Fruit fly (Drosophila melanogaster) whole organism, embryonic: ENCODE results near the gene CG10996.

Experiments
- Aef1 ChIP-seq: fragments of 200-800 bp; sonication (Bioruptor generic); IDR thresholded peaks from 3 replicates; pipeline ENCODE4 v1.3.6; 2022; ENCODE audit warnings: missing biosample characterization, missing genetic modification characterization
- Asciz ChIP-seq: fragments of 200-800 bp; sonication (Bioruptor generic); optimal IDR thresholded peaks from 2 replicates; lab custom pipeline; 2017; ENCODE audit warnings: missing biosample characterization, mild to moderate bottlenecking, missing genetic modification characterization, missing genetic modification reagents
- CG10543 ChIP-seq: fragments of 200-800 bp; sonication (Bioruptor generic); optimal IDR thresholded peaks from 3 replicates; lab custom pipeline; 2017; ENCODE audit warnings: missing biosample characterization, mild to moderate bottlenecking, missing genetic modification characterization, moderate library complexity
- CG10979 ChIP-seq: fragments of 200-800 bp; sonication (Bioruptor generic); optimal IDR thresholded peaks from 2 replicates; lab custom pipeline; 2018; ENCODE audit warnings: missing biosample characterization, mild to moderate bottlenecking, missing genetic modification characterization, moderate library complexity
- CG11456 ChIP-seq: fragments of 200-800 bp; sonication (Bioruptor generic); IDR thresholded peaks from 3 replicates; pipeline ENCODE4 v1.3.6; 2022; ENCODE audit warnings: missing biosample characterization, missing genetic modification characterization
- CG12071 ChIP-seq: fragments of 200-800 bp; sonication (Bioruptor generic); optimal IDR thresholded peaks from 3 replicates; lab custom pipeline; 2018; ENCODE audit warnings: missing biosample characterization, mild to moderate bottlenecking, missing genetic modification characterization
- CG12391 ChIP-seq: fragments of 200-800 bp; sonication (Bioruptor generic); optimal IDR thresholded peaks from 3 replicates; lab custom pipeline; 2018; ENCODE audit warnings: missing biosample characterization, mild to moderate bottlenecking, missing genetic modification characterization, moderate library complexity
- CG13624 ChIP-seq: fragments of 200-800 bp; sonication (Bioruptor generic); optimal IDR thresholded peaks from 2 replicates; lab custom pipeline; 2016; ENCODE audit warnings: missing biosample characterization, missing genetic modification characterization
- CG14667 ChIP-seq: fragments of 200-800 bp; sonication (Bioruptor generic); IDR thresholded peaks from 2 replicates; pipeline ENCODE4 v1.3.6; 2022; ENCODE audit warnings: missing biosample characterization, missing genetic modification characterization
- CG15269 ChIP-seq: fragments of 200-800 bp; sonication (Bioruptor generic); optimal IDR thresholded peaks from 2 replicates; lab custom pipeline; 2018; ENCODE audit warnings: missing biosample characterization, mild to moderate bottlenecking, missing genetic modification characterization, moderate library complexity
- CG16813 ChIP-seq: fragments of 200-800 bp; sonication (Bioruptor generic); IDR thresholded peaks from 3 replicates; pipeline ENCODE4 v1.3.6; 2022; ENCODE audit warnings: missing biosample characterization, missing genetic modification characterization; ENCODE audit not compliant: partially characterized antibody
- CG17385 ChIP-seq: fragments of 200-800 bp; sonication (Bioruptor generic); optimal IDR thresholded peaks from 3 replicates; lab custom pipeline; 2018; ENCODE audit warnings: missing biosample characterization, mild to moderate bottlenecking, missing genetic modification characterization
- CG18262 ChIP-seq: fragments of 200-800 bp; optimal IDR thresholded peaks from 3 replicates; lab custom pipeline; 2019; ENCODE audit warnings: missing biosample characterization, mild to moderate bottlenecking, missing genetic modification characterization, moderate library complexity
- CG1832 ChIP-seq: fragments of 200-800 bp; sonication (Bioruptor generic); optimal IDR thresholded peaks from 2 replicates; lab custom pipeline; 2017; ENCODE audit warnings: missing biosample characterization, mild to moderate bottlenecking, missing genetic modification characterization, inconsistent platforms
- CG18476 ChIP-seq: fragments of 200-800 bp; sonication (Bioruptor generic); optimal IDR thresholded peaks from 2 replicates; lab custom pipeline; 2016; ENCODE audit warnings: missing biosample characterization, mild to moderate bottlenecking, missing genetic modification characterization
- CG31224 ChIP-seq: fragments of 200-800 bp; sonication (Bioruptor generic); IDR thresholded peaks from 2 replicates; pipeline ENCODE4 v1.3.6; 2022; ENCODE audit warnings: missing biosample characterization, missing genetic modification characterization
- CG3163 ChIP-seq: fragments of 200-800 bp; sonication (Bioruptor generic); optimal IDR thresholded peaks from 3 replicates; lab custom pipeline; 2016; ENCODE audit warnings: missing biosample characterization, missing genetic modification characterization
- CG34224 ChIP-seq: fragments of 200-800 bp; sonication (Bioruptor generic); IDR thresholded peaks from 3 replicates; pipeline ENCODE4 v1.3.6; 2022; ENCODE audit warnings: missing biosample characterization, missing genetic modification characterization; ENCODE audit not compliant: partially characterized antibody
- CG4617 ChIP-seq: fragments of 200-800 bp; sonication (Bioruptor generic); optimal IDR thresholded peaks from 3 replicates; lab custom pipeline; 2016; ENCODE audit warnings: missing biosample characterization, missing genetic modification characterization, borderline replicate concordance
- CG6654 ChIP-seq: fragments of 200-800 bp; sonication (Bioruptor generic); optimal IDR thresholded peaks from 2 replicates; lab custom pipeline; 2017; ENCODE audit warnings: missing biosample characterization, mild to moderate bottlenecking, missing genetic modification characterization
- CG7963 ChIP-seq: fragments of 200-800 bp; sonication (Bioruptor generic); IDR thresholded peaks from 3 replicates; pipeline ENCODE4 v1.3.6; 2022; ENCODE audit warnings: missing biosample characterization, missing genetic modification characterization; ENCODE audit not compliant: partially characterized antibody
- CG9876 ChIP-seq: fragments of 200-800 bp; sonication (Bioruptor generic); optimal IDR thresholded peaks from 2 replicates; lab custom pipeline; 2016; ENCODE audit warnings: missing biosample characterization, missing genetic modification characterization
- Drgx ChIP-seq: fragments of 200-800 bp; sonication (Bioruptor generic); IDR thresholded peaks from 2 replicates; pipeline ENCODE4 v1.3.6; 2022; ENCODE audit warnings: missing biosample characterization, missing genetic modification characterization
- HLH4C ChIP-seq: fragments of 200-800 bp; sonication (Bioruptor generic); IDR thresholded peaks from 3 replicates; pipeline ENCODE4 v1.3.6; 2022; ENCODE audit warnings: missing biosample characterization, missing genetic modification characterization; ENCODE audit not compliant: partially characterized antibody
- Hand ChIP-seq: fragments of 200-800 bp; sonication (Bioruptor generic); optimal IDR thresholded peaks from 2 replicates; lab custom pipeline; 2017; ENCODE audit warnings: mild to moderate bottlenecking, missing biosample characterization, missing genetic modification reagents, missing genetic modification characterization
- HmgZ ChIP-seq: fragments of 200-800 bp; sonication (Bioruptor generic); optimal IDR thresholded peaks from 2 replicates; lab custom pipeline; 2018; ENCODE audit warnings: missing biosample characterization, mild to moderate bottlenecking, missing genetic modification characterization
- Hr78 ChIP-seq, 2 experiments: fragments of 200-800 bp in 1 of 2; fragments of >200 bp in 1 of 2; sonication (Bioruptor generic) in 1 of 2; optimal IDR thresholded peaks; 2 replicates each; lab custom pipeline; 2017 to 2019; ENCODE audit warnings: missing biosample characterization in 2 of 2, missing genetic modification characterization in 2 of 2, mild to moderate bottlenecking in 1 of 2, moderate library complexity in 1 of 2
- MBD-R2 ChIP-seq: fragments of 200-800 bp; sonication (Bioruptor generic); IDR thresholded peaks from 2 replicates; pipeline ENCODE4 v1.3.6; 2022; ENCODE audit warnings: missing biosample characterization, missing genetic modification characterization
- Myb ChIP-seq: fragments of 200-800 bp; sonication (Bioruptor generic); optimal IDR thresholded peaks from 2 replicates; lab custom pipeline; 2016; ENCODE audit warnings: missing biosample characterization, missing genetic modification characterization
- Oli ChIP-seq: fragments of 200-800 bp; sonication (Bioruptor generic); optimal IDR thresholded peaks from 2 replicates; lab custom pipeline; 2018; ENCODE audit warnings: missing biosample characterization, mild to moderate bottlenecking, missing genetic modification characterization, moderate library complexity
- Poxn ChIP-seq: fragments of 200-800 bp; sonication (Bioruptor generic); IDR thresholded peaks from 2 replicates; pipeline ENCODE4 v1.3.6; 2022; ENCODE audit warnings: missing biosample characterization, missing genetic modification characterization
- ase ChIP-seq: fragments of 200-800 bp; sonication (Bioruptor generic); IDR thresholded peaks from 3 replicates; pipeline ENCODE4 v1.3.6; 2022; ENCODE audit warnings: missing biosample characterization, missing genetic modification characterization
- bsh ChIP-seq, 2 experiments: fragments of 200-800 bp; sonication (Bioruptor generic); optimal IDR thresholded peaks; 2 replicates each; lab custom pipeline; 2017 to 2018; ENCODE audit warnings: mild to moderate bottlenecking in 2 of 2, missing biosample characterization in 2 of 2, missing genetic modification characterization in 2 of 2, moderate library complexity in 1 of 2
- cad ChIP-seq: fragments of >200 bp; optimal IDR thresholded peaks from 2 replicates; lab custom pipeline; 2017; ENCODE audit warnings: missing biosample characterization, missing genetic modification characterization
- cg ChIP-seq: fragments of 200-800 bp; sonication (Bioruptor generic); optimal IDR thresholded peaks from 3 replicates; lab custom pipeline; 2019; ENCODE audit warnings: missing biosample characterization, mild to moderate bottlenecking, missing genetic modification characterization, moderate library complexity
- chinmo ChIP-seq: fragments of 200-800 bp; sonication (Bioruptor generic); IDR thresholded peaks from 4 replicates; pipeline ENCODE4 v1.3.6; 2022; ENCODE audit warnings: missing biosample characterization, missing genetic modification characterization; ENCODE audit not compliant: partially characterized antibody
- croc ChIP-seq: fragments of 200-800 bp; sonication (Bioruptor generic); conservative IDR thresholded peaks from 3 replicates; pipeline ENCODE4 v1.3.6; 2022; ENCODE audit warnings: missing biosample characterization, missing genetic modification characterization
- crol ChIP-seq: fragments of 200-800 bp; sonication (Bioruptor generic); IDR thresholded peaks from 2 replicates; pipeline ENCODE4 v1.3.6; 2022; ENCODE audit warnings: missing biosample characterization, missing genetic modification characterization
- grau ChIP-seq: fragments of 200-800 bp; optimal IDR thresholded peaks from 3 replicates; lab custom pipeline; 2019; ENCODE audit warnings: missing biosample characterization, mild to moderate bottlenecking, missing genetic modification characterization, moderate library complexity
- nom ChIP-seq: fragments of 200-800 bp; sonication (Bioruptor generic); optimal IDR thresholded peaks from 2 replicates; lab custom pipeline; 2017; ENCODE audit warnings: missing biosample characterization, missing genetic modification characterization, mild to moderate bottlenecking, moderate library complexity, missing genetic modification reagents
- pan ChIP-seq, 4 experiments: fragments of >200 bp in 3 of 4; fragments of 200-800 bp in 1 of 4; sonication (Bioruptor generic) in 1 of 4; optimal IDR thresholded peaks in 3 of 4; IDR thresholded peaks in 1 of 4; 2 replicates each; pipeline versions ENCODE4 v1.3.6 to Lab custom; 2017 to 2022; ENCODE audit warnings: missing biosample characterization in 2 of 4, missing genetic modification characterization in 2 of 4, mixed read lengths in 1 of 4
- rib ChIP-seq: fragments of 200-800 bp; sonication (Bioruptor generic); IDR thresholded peaks from 2 replicates; pipeline ENCODE4 v1.3.6; 2022; ENCODE audit warnings: missing biosample characterization, missing genetic modification characterization
- row ChIP-seq: fragments of 200-800 bp; sonication (Bioruptor generic); IDR thresholded peaks from 3 replicates; pipeline ENCODE4 v1.3.6; 2022; ENCODE audit warnings: missing biosample characterization, missing genetic modification characterization
- sens ChIP-seq: fragments of 200-800 bp; sonication (Bioruptor generic); peaks from one replicate; lab custom pipeline; 2016; ENCODE audit warnings: missing biosample characterization, missing genetic modification characterization
- seq ChIP-seq: fragments of 200-800 bp; sonication (Bioruptor generic); IDR thresholded peaks from 2 replicates; pipeline ENCODE4 v1.3.6; 2022; ENCODE audit warnings: missing biosample characterization, missing genetic modification characterization
- tll ChIP-seq, 2 experiments: fragments of 200-800 bp in 1 of 2; fragments of >200 bp in 1 of 2; sonication (Bioruptor generic) in 1 of 2; optimal IDR thresholded peaks; 2 replicates each; lab custom pipeline; 2017 to 2019; ENCODE audit warnings: missing biosample characterization in 2 of 2, missing genetic modification characterization in 2 of 2, mild to moderate bottlenecking in 1 of 2, moderate library complexity in 1 of 2
- twi ChIP-seq: fragments of 200-800 bp; optimal IDR thresholded peaks from 2 replicates; lab custom pipeline; 2019; ENCODE audit warnings: missing biosample characterization, mild to moderate bottlenecking, missing genetic modification characterization, moderate library complexity
- zf30C ChIP-seq: fragments of 200-800 bp; sonication (Bioruptor generic); optimal IDR thresholded peaks from 3 replicates; lab custom pipeline; 2018; ENCODE audit warnings: missing biosample characterization, mild to moderate bottlenecking, missing genetic modification characterization

Gene CG10996

dm6 chrX:13787282-13787850 is 10.1 kb downstream of the CG10996 start (continued):
- TF ChIP-seq CG11456 (no peak), CG15269 (tag; lab: Kevin White, UChicago) (no peak), Aef1 (GFP tag; lab: Robert Waterston, UW) (no peak), CG31224 (GFP tag; lab: Robert Waterston, UW) (no peak), ase (GFP tag; lab: Robert Waterston, UW) (no peak), rib (GFP tag; lab: Robert Waterston, UW) (no peak), CG4617 (GFP tag; lab: Kevin White, UChicago) (no peak), CG6654 (GFP tag; lab: Kevin White, UChicago) (no peak), CG34224 (no peak), croc (GFP tag; lab: Robert Waterston, UW) (no peak), cad (GFP tag; lab: Kevin White, UChicago) (no peak), CG7963 (peak; percentile 31; the same call in 1 of the 3 replicates), CG10543 (no peak), CG9876 (GFP tag; lab: Kevin White, UChicago) (no peak), HmgZ (tag; lab: Kevin White, UChicago) (no peak), CG13624 (GFP tag; lab: Kevin White, UChicago) (no peak), CG16813 (0 out of 3 replicates have a peak, but pooled peaks have one; percentile 42), zf30C (GFP tag; lab: Kevin White, UChicago) (peak; percentile 22), pan (optimal IDR thresholded peaks at IDR 0.05; lab: Kevin White, UChicago) (no peak), pan (GFP tag; optimal IDR thresholded peaks at IDR 0.05 in 1 of 2, IDR thresholded peaks at IDR 0.05 in 1 of 2) (no peak), MBD-R2 (GFP tag; lab: Robert Waterston, UW) (no peak), tll (GFP tag; optimal IDR thresholded peaks at IDR 0.05; lab: Kevin White, UChicago) (no peak), twi (tag; lab: Kevin White, UChicago) (no peak), grau (peak; percentile 11), CG3163 (GFP tag; lab: Kevin White, UChicago) (no peak), HLH4C (GFP tag; lab: Robert Waterston, UW) (peak; percentile 62; the same call in 2 of the 3 replicates), Poxn (no peak), Hand (no peak), nom (GFP tag; lab: Kevin White, UChicago) (no peak), crol (GFP tag; lab: Robert Waterston, UW) (peak; percentile 74), Oli (tag; lab: Kevin White, UChicago) (peak; percentile 8), chinmo (0 out of 4 replicates have a peak, but pooled peaks have one; percentile 13), CG12071 (no peak), bsh (GFP tag; optimal IDR thresholded peaks at IDR 0.05; lab: Kevin White, UChicago) (peak in 1 of 2 experiments; percentile 4), Drgx (GFP tag; lab: Robert Waterston, UW) (no peak), CG18476 (GFP tag; lab: Kevin White, UChicago) (no peak), Myb (GFP tag; lab: Kevin White, UChicago) (no peak), row (GFP tag; lab: Robert Waterston, UW) (peak; percentile 47; the same call in 2 of the 3 replicates), Hr78 (GFP tag; optimal IDR thresholded peaks at IDR 0.05; lab: Kevin White, UChicago) (no peak), cg (peak; percentile 17), CG17385 (GFP tag; lab: Kevin White, UChicago) (no peak), CG1832 (GFP tag; lab: Kevin White, UChicago) (no peak), CG12391 (tag; lab: Kevin White, UChicago) (no peak), CG14667 (GFP tag; lab: Robert Waterston, UW) (no peak), CG18262 (tag; lab: Kevin White, UChicago) (peak; percentile 6), sens (peak; percentile 85), CG10979 (tag; lab: Kevin White, UChicago) (peak; percentile 16), Asciz (GFP tag; lab: Kevin White, UChicago) (no peak), seq (no peak)
